Comparison of ENCODE assay signal across 1 fruit fly cellular context in the genomic region with DNA sequence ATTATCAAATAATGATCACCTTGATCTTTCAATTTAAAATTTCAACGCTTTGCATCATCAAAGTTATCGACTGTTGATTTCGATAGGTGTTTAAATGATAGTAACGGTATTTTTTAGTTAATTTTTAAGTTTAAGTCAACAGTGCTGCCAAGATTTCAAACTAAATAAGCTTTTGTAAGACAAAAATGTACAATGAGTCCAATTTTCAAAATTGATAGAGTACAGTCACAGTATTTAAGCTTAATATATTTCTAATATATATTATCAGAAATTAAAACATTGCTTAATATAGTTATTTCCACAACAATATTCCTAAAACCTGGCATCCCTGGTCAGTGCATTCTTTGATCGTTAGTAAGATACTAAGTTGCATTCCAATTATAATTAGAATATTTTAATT.
TF ChIP-seq lines count a peak whose summit lies in the region.

Gene CG4872, plus strand, starts transcription at position 333 of the 400 bp plus-strand sequence.

TF ChIP-seq in whole organism, embryonic, 481 proteins besides CTCF, POLR2A, EP300 and RAD21 (continued from another document):
- TF ChIP-seq ham (GFP tag; IDR thresholded peaks at IDR 0.05; lab: Robert Waterston, UW) (no peak), stwl (tag; optimal IDR thresholded peaks at IDR 0.05; lab: Kevin White, UChicago) (peak; percentile 7), Myb (GFP tag; optimal IDR thresholded peaks at IDR 0.05; lab: Kevin White, UChicago) (peak; percentile 79), CG18262 (tag; optimal IDR thresholded peaks at IDR 0.05; lab: Kevin White, UChicago) (peak; percentile 0), CG30403 (GFP tag; optimal IDR thresholded peaks at IDR 0.05; lab: Kevin White, UChicago) (peak; percentile 3), gfzf (GFP tag; optimal IDR thresholded peaks at IDR 0.05; lab: Kevin White, UChicago) (peak; percentile 44), unpg (GFP tag; optimal IDR thresholded peaks at IDR 0.05; lab: Kevin White, UChicago) (peak; percentile 8), NfI (GFP tag; optimal IDR thresholded peaks at IDR 0.05; lab: Kevin White, UChicago) (no peak), nmo (GFP tag; optimal IDR thresholded peaks at IDR 0.05; lab: Kevin White, UChicago) (peak; percentile 16), Sry-β (GFP tag; optimal IDR thresholded peaks at IDR 0.05; lab: Kevin White, UChicago) (peak; percentile 57), bsh (GFP tag; optimal IDR thresholded peaks at IDR 0.05; lab: Kevin White, UChicago) (no peak), wek (GFP tag; optimal IDR thresholded peaks at IDR 0.05; lab: Kevin White, UChicago) (no peak), tx (GFP tag; optimal IDR thresholded peaks at IDR 0.05; lab: Kevin White, UChicago) (no peak), CG7786 (GFP tag; optimal IDR thresholded peaks at IDR 0.05; lab: Kevin White, UChicago) (no peak), row (GFP tag; IDR thresholded peaks at IDR 0.05; lab: Robert Waterston, UW) (peak; percentile 42), grau (tag; optimal IDR thresholded peaks at IDR 0.05; lab: Kevin White, UChicago) (peak; percentile 13), sd (tag; optimal IDR thresholded peaks at IDR 0.05; lab: Kevin White, UChicago) (peak; percentile 45), CG14710 (tag; optimal IDR thresholded peaks at IDR 0.05; lab: Kevin White, UChicago) (peak; percentile 4), ab (GFP tag; optimal IDR thresholded peaks at IDR 0.05; lab: Kevin White, UChicago) (no peak), phol (tag; optimal IDR thresholded peaks at IDR 0.05; lab: Kevin White, UChicago) (peak; percentile 3)
